Worm (Caenorhabditis elegans) whole organism, L3 larva: ENCODE results near the gene myo-6.

Experiments used
- ZK546.5 ChIP-seq: sonication (generic microtip); optimal IDR thresholded peaks from 2 replicates; lab custom pipeline; 2017; ENCODE audit warnings: missing biosample characterization, missing genetic modification characterization
- aly-2 ChIP-seq: fragments of 150-350 bp; optimal IDR thresholded peaks from 2 replicates; lab custom pipeline; 2014; ENCODE audit warnings: missing biosample characterization, missing genetic modification characterization
- daf-12 ChIP-seq: fragments of 150-350 bp; optimal IDR thresholded peaks from 2 replicates; lab custom pipeline; 2014; ENCODE audit warnings: missing biosample characterization, missing genetic modification reagents, missing genetic modification characterization
- fos-1 ChIP-seq: fragments of 150-350 bp; optimal IDR thresholded peaks from 2 replicates; lab custom pipeline; 2014; ENCODE audit warnings: missing biosample characterization, missing genetic modification characterization
- jun-1 ChIP-seq: fragments of 150-350 bp; optimal IDR thresholded peaks from 2 replicates; lab custom pipeline; 2014; ENCODE audit warnings: missing biosample characterization, missing genetic modification reagents, missing genetic modification characterization
- lin-39 ChIP-seq: fragments of 150-350 bp; optimal IDR thresholded peaks from 2 replicates; lab custom pipeline; 2018; ENCODE audit warnings: missing biosample characterization, missing genetic modification reagents, missing genetic modification characterization
- nhr-11 ChIP-seq: fragments of 150-350 bp; optimal IDR thresholded peaks from 2 replicates; lab custom pipeline; 2014; ENCODE audit warnings: missing biosample characterization, missing genetic modification characterization
- nhr-237 ChIP-seq: fragments of 150-350 bp; optimal IDR thresholded peaks from 2 replicates; lab custom pipeline; 2014; ENCODE audit warnings: missing biosample characterization, missing genetic modification characterization
- unc-62 ChIP-seq: fragments of 150-350 bp; sonication (generic microtip); optimal IDR thresholded peaks from 4 replicates; lab custom pipeline; 2014; ENCODE audit warnings: missing biosample characterization, missing genetic modification reagents, missing genetic modification characterization
- ztf-11 ChIP-seq: fragments of 150-350 bp; optimal IDR thresholded peaks from 2 replicates; lab custom pipeline; 2014; ENCODE audit warnings: missing biosample characterization, missing genetic modification characterization

- no peak for TF ChIP-seq ZK546.5 (tag; lab: Kevin White, UChicago)
- TF ChIP-seq daf-12 (tag; lab: Kevin White, UChicago) = no peak
- no peak for TF ChIP-seq fos-1 (tag; lab: Kevin White, UChicago)
- no peak for TF ChIP-seq nhr-237 (tag; lab: Kevin White, UChicago)
- TF ChIP-seq aly-2 (tag; lab: Kevin White, UChicago) = no peak
- no peak for TF ChIP-seq ztf-11 (tag; lab: Kevin White, UChicago)
- TF ChIP-seq nhr-11 = no peak
- no peak for TF ChIP-seq lin-39 (tag; lab: Kevin White, UChicago)
- TF ChIP-seq jun-1 (tag; lab: Kevin White, UChicago) = no peak
- TF ChIP-seq unc-62 = no peak
These were observed at the start of gene myo-6 for ce11 chrIII:13409498-13409897.
